Fruit fly (Drosophila melanogaster): ENCODE measurements around the gene sls.
A peak's percentile ranks its signal among the peaks of the same experiment; 100 is the strongest.

The sls gene

dm6 chr3L:2115524-2116245 lies at the start of gene sls:
sls (minus strand) TSS chr3L:2115611.
- TF ChIP-seq rgr (GFP tag; optimal IDR thresholded peaks at IDR 0.05) = peak; percentile 58
- TF ChIP-seq dsf (GFP tag; optimal IDR thresholded peaks at IDR 0.05; ENCODE audit: borderline replicate concordance) = no peak
- TF ChIP-seq jim (GFP tag; optimal IDR thresholded peaks at IDR 0.05) = no peak
- no peak for TF ChIP-seq tai (GFP tag; optimal IDR thresholded peaks at IDR 0.05)
- peak; percentile 57 for TF ChIP-seq HLH106 (tag; optimal IDR thresholded peaks at IDR 0.05)
- peak; percentile 18 for TF ChIP-seq Hnf4 (GFP tag; optimal IDR thresholded peaks at IDR 0.05)
- TF ChIP-seq foxo (GFP tag; optimal IDR thresholded peaks at IDR 0.05) = peak in 1 of 2 experiments; percentile 54
- TF ChIP-seq lola (GFP tag; optimal IDR thresholded peaks at IDR 0.05) = no peak
- peak; percentile 19 for TF ChIP-seq psq (GFP tag; optimal IDR thresholded peaks at IDR 0.05)
- peak; percentile 16 for TF ChIP-seq fru (GFP tag; optimal IDR thresholded peaks at IDR 0.05)
- TF ChIP-seq Sp1 (GFP tag; optimal IDR thresholded peaks at IDR 0.05) = peak; percentile 35
- TF ChIP-seq ey (GFP tag; optimal IDR thresholded peaks at IDR 0.05) = peak; percentile 75
- peak; percentile 26 for TF ChIP-seq br (GFP tag; optimal IDR thresholded peaks at IDR 0.05)
- no peak for TF ChIP-seq CG32264 (GFP tag; optimal IDR thresholded peaks at IDR 0.05)
- TF ChIP-seq h (GFP tag; optimal IDR thresholded peaks at IDR 0.05) = peak; percentile 29
- peak; percentile 89 for TF ChIP-seq sv (GFP tag; optimal IDR thresholded peaks at IDR 0.05)
- no peak for TF ChIP-seq CG9705 (GFP tag; optimal IDR thresholded peaks at IDR 0.05)
- peak; percentile 40 for TF ChIP-seq OdsH (GFP tag; optimal IDR thresholded peaks at IDR 0.05)
- TF ChIP-seq dmrt93B (GFP tag; optimal IDR thresholded peaks at IDR 0.05) = no peak

dm6 chr3L:2164805-2165204 lies 49.4 kb upstream of the sls start:
- TF ChIP-seq Hnf4 (GFP tag; optimal IDR thresholded peaks at IDR 0.05) (no peak), woc (GFP tag; optimal IDR thresholded peaks at IDR 0.05) (no peak), Dif (GFP tag; optimal IDR thresholded peaks at IDR 0.05; ENCODE audit: partially characterized antibody) (no peak), sv (GFP tag; optimal IDR thresholded peaks at IDR 0.05) (no peak), Sp1 (GFP tag; optimal IDR thresholded peaks at IDR 0.05) (no peak), dmrt93B (GFP tag; optimal IDR thresholded peaks at IDR 0.05) (no peak), GATAd (GFP tag; optimal IDR thresholded peaks at IDR 0.05) (no peak), HLH106 (tag; optimal IDR thresholded peaks at IDR 0.05) (no peak), N (GFP tag; optimal IDR thresholded peaks at IDR 0.05) (no peak), fru (GFP tag; optimal IDR thresholded peaks at IDR 0.05) (no peak), sage (GFP tag; optimal IDR thresholded peaks at IDR 0.05) (no peak), ey (GFP tag; optimal IDR thresholded peaks at IDR 0.05) (no peak), rgr (GFP tag; optimal IDR thresholded peaks at IDR 0.05) (no peak), foxo (GFP tag; optimal IDR thresholded peaks at IDR 0.05) (no peak)

DNA sequence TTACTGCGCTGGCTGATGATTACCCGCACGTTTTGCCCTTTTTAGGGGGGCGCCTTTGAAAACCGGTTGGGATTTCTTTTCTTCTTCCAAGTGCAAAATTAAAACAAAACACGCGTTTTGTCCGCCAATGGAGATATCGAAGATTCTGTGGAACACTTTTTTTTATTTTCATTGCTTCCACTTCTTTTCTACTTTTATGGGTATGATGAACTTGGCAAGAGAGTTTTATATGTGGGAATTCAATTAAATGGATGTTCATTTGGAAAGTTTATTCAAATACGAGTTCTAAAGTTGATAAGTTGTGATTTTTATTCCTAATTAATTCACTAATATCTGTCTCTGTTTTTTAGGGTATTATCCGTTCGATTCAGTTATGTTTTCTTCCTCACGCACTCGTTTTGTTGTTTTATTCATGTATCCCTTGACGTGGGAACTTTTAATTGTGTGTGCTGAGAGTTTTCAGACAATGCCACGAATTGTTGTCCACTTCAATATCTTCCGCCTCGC lies 48.7 kb upstream of the sls start:
- TF ChIP-seq N (GFP tag; optimal IDR thresholded peaks at IDR 0.05) (no peak), dmrt93B (GFP tag; optimal IDR thresholded peaks at IDR 0.05) (peak; percentile 88), brk (GFP tag; optimal IDR thresholded peaks at IDR 0.05) (peak; percentile 65), Hr78 (GFP tag; optimal IDR thresholded peaks at IDR 0.05) (no peak), foxo (GFP tag; optimal IDR thresholded peaks at IDR 0.05) (peak; percentile 59 to 94), sage (GFP tag; optimal IDR thresholded peaks at IDR 0.05) (peak; percentile 83), Mio (GFP tag; optimal IDR thresholded peaks at IDR 0.05) (no peak), Vsx2 (GFP tag; optimal IDR thresholded peaks at IDR 0.05; ENCODE audit: partially characterized antibody) (peak; percentile 60), woc (GFP tag; optimal IDR thresholded peaks at IDR 0.05) (peak; percentile 97), pan (optimal IDR thresholded peaks at IDR 0.05) (peak; percentile 60), psq (GFP tag; optimal IDR thresholded peaks at IDR 0.05) (peak; percentile 87), dsf (GFP tag; optimal IDR thresholded peaks at IDR 0.05; ENCODE audit: borderline replicate concordance) (peak; percentile 17), Jra (GFP tag; optimal IDR thresholded peaks at IDR 0.05) (no peak), Sp1 (GFP tag; optimal IDR thresholded peaks at IDR 0.05) (peak; percentile 81), ey (GFP tag; optimal IDR thresholded peaks at IDR 0.05) (peak; percentile 88), lola (GFP tag; optimal IDR thresholded peaks at IDR 0.05) (no peak), rgr (GFP tag; optimal IDR thresholded peaks at IDR 0.05) (peak; percentile 88), Myc (optimal IDR thresholded peaks at IDR 0.05) (no peak), usp (GFP tag; optimal IDR thresholded peaks at IDR 0.05) (no peak), sv (GFP tag; optimal IDR thresholded peaks at IDR 0.05) (no peak), h (GFP tag; optimal IDR thresholded peaks at IDR 0.05) (peak; percentile 96), jim (GFP tag; optimal IDR thresholded peaks at IDR 0.05) (no peak), CrebA (GFP tag; optimal IDR thresholded peaks at IDR 0.05; ENCODE audit: borderline replicate concordance) (peak; percentile 59), tai (GFP tag; optimal IDR thresholded peaks at IDR 0.05) (peak; percentile 67), OdsH (GFP tag; optimal IDR thresholded peaks at IDR 0.05) (peak; percentile 91), br (GFP tag; optimal IDR thresholded peaks at IDR 0.05) (peak; percentile 86), CG32264 (GFP tag; optimal IDR thresholded peaks at IDR 0.05) (peak; percentile 89), Dfd (GFP tag; optimal IDR thresholded peaks at IDR 0.05) (no peak), Dif (GFP tag; optimal IDR thresholded peaks at IDR 0.05; ENCODE audit: partially characterized antibody) (peak; percentile 37), Rel (GFP tag; optimal IDR thresholded peaks at IDR 0.05) (peak; percentile 11), Rel (tag; optimal IDR thresholded peaks at IDR 0.05) (peak; percentile 16), Abd-B (GFP tag; optimal IDR thresholded peaks at IDR 0.05) (no peak), Hnf4 (GFP tag; optimal IDR thresholded peaks at IDR 0.05) (peak; percentile 76), Hr83 (GFP tag; optimal IDR thresholded peaks at IDR 0.05; ENCODE audit: poor library complexity, severe bottlenecking) (no peak), HLH106 (tag; optimal IDR thresholded peaks at IDR 0.05) (peak; percentile 85), GATAd (GFP tag; optimal IDR thresholded peaks at IDR 0.05) (no peak), CG9705 (GFP tag; optimal IDR thresholded peaks at IDR 0.05) (peak; percentile 59), dl (GFP tag; optimal IDR thresholded peaks at IDR 0.05; ENCODE audit: insufficient read depth in 1 of 2, partially characterized antibody in 2 of 2) (no peak), fru (GFP tag; optimal IDR thresholded peaks at IDR 0.05) (peak; percentile 96)
